Worm (Caenorhabditis elegans): ENCODE measurements around the gene toc-1.

DNA sequence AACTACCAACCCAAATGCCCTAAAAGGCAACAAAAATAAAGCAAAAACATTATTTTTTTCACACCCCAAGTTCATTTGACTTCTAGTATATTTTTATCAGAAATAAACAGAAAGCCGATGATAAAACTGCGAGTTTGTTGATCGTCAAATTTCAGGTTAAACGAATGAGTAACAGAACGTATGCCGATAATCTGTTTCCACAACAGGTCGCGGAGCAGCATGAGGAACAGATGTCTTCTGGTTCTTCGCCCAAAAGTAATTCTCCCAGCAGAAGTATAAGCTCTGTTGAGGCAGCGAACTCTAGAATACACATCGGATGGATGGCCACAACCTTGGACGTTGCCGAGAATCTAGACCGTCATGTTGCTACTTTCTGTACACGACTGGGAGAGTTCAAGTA, 44.6 kb upstream of the toc-1 start, which contains the start of gene prmt-5:
- no peak for TF ChIP-seq egl-5 (tag; optimal IDR thresholded peaks at IDR 0.05)
- TF ChIP-seq snpc-4 (tag; optimal IDR thresholded peaks at IDR 0.05) = no peak
- no peak for TF ChIP-seq elt-1 (tag; optimal IDR thresholded peaks at IDR 0.05)
- TF ChIP-seq unc-62 (GFP tag; optimal IDR thresholded peaks at IDR 0.05) = no peak
